Fruit fly (Drosophila melanogaster) whole organism, larva: Measurements from ENCODE around the gene CG31898.

ENCODE experiments used
- noc ChIP-seq: fragments of 200-800 bp; sonication (Bioruptor generic); optimal IDR thresholded peaks from 3 replicates; lab custom pipeline; 2019; ENCODE audit warnings: missing biosample characterization, mild to moderate bottlenecking, missing genetic modification characterization, moderate library complexity

The CG31898 gene

DNA sequence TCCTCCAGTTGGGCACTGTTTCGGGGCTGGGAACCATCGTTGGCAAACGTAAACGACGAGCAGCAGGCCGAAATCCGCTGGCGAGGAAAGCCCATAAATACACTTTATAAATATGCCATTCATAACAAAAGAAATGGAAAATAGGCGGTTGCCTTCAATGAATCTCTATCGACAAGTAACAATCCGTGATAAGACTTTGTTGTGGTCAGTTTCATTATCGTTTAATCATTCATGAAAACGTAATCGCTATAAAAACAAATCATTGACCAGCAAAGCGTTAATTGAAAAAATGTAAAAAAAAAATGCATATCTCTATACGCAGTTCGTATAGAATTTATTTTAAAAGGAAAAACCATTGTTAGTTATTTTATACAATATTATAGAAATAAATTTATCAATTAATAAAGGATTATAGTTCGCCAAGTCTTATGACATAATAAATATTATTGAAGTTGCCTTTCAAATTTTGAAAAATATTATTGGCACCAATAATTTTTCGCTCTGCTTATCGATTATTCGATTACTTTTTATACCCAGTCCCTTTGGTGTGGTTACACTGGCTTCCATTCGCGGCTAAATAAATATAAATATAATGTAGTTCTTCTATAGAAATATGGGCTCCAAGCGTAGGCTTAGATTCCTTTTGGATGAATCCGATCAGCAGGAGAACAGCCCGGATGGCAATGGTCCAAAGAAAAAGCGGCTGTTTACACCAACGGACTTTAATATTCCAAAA is at the start of gene CG31898:
CG31898 (plus strand) TSS at position 559 of the 736 bp plus-strand sequence.
- TF ChIP-seq noc (tag; lab: Kevin White, UChicago) = no peak

dm6 chr2L:8350560-8351171 is 49.6 kb upstream of the CG31898 start:
- peak; percentile 89 for TF ChIP-seq noc (tag; lab: Kevin White, UChicago)

DNA sequence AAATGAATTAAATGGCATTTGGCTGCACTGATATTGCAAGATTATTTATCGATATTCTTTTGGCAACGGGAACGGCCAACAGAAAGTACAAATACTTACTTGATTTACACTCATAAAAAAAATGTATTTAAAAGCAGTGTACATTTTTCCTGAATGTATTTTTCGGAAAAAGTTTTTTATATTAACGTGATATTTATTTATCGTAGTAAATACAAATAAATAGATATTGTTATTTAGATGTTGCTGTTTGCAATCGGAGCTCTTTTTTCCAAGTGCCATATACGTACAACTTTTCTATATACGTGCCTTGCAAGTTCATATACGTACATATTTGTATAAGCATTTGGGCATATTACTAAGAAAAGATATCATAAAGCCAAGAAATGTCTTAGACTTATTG is 48.9 kb upstream of the CG31898 start:
- TF ChIP-seq noc (tag; lab: Kevin White, UChicago) = no peak

DNA sequence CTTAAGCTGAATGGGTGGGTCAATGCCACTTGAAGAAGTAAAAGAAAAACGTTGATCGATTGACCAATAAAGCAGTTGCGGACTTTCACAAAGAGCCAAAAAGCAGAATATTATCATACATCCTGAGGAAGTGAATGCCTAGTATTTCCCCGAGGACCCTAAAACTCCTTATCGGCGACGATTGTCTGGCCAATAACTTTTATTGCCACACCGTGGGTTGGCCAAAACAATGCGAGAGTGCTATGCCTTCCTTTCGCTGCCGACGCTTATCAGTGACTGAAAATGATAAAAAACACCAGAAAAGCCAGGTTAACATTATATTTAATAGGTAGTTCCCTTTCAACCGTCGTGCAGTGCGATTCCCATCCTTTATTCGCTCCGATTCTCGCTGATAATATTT is 48.4 kb upstream of the CG31898 start, which contains the start of gene Mur29B:
Mur29B (plus strand) TSS at position 324 of the 400 bp plus-strand sequence.
- no peak for TF ChIP-seq noc (tag; lab: Kevin White, UChicago)

DNA sequence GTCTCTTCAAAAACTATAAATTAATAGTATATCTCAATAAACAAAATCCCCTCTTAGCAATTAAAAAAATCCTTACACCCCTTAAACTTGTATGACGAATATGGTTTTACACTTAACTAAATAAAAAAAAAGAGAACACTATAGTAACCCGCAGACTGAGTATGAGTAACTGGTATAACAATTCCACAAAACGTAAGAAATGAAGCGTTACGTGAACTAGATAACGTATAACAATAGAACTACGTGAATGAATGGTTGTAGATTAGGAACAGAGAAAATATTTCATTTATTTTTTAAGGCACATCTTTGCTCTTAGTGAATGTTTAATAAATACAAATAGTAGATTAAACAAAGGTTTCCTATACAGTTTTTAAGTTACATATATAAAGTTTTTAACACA is 44.8 kb upstream of the CG31898 start:
- TF ChIP-seq noc (tag; lab: Kevin White, UChicago) = no peak

dm6 chr2L:8361204-8361952 is 38.8 kb upstream of the CG31898 start:
- no peak for TF ChIP-seq noc (tag; lab: Kevin White, UChicago)

- TF ChIP-seq noc (tag; lab: Kevin White, UChicago) = peak; percentile 88
Measured at dm6 chr2L:8362273-8362954, 37.8 kb upstream of the CG31898 start, which contains the start of gene CG7627. CG7627 (minus strand) TSS chr2L:8362469.

DNA sequence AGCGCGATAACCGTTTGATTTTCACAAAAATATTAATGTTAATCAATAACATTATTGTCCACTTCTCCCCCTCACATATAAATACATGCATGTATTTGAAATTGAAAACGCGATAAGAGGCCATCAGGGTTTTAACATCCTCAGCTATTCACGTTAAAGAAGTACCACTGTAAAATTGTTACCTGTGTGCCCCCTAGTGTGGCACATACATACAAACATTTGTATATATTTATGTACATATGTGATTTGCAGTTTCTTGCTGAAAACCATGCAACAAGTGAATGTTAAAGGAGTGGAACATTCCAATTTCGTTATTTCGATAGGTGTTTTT is 37.3 kb upstream of the CG31898 start:
- TF ChIP-seq noc (tag; lab: Kevin White, UChicago) = no peak

- TF ChIP-seq noc (tag; lab: Kevin White, UChicago) = peak; percentile 31
Measured at dm6 chr2L:8364006-8364956, 35.9 kb upstream of the CG31898 start, which contains the start of the genes RpS13 and CSN8. RpS13 (minus strand) TSS chr2L:8364662. CSN8 (plus strand) TSS chr2L:8364855.

DNA sequence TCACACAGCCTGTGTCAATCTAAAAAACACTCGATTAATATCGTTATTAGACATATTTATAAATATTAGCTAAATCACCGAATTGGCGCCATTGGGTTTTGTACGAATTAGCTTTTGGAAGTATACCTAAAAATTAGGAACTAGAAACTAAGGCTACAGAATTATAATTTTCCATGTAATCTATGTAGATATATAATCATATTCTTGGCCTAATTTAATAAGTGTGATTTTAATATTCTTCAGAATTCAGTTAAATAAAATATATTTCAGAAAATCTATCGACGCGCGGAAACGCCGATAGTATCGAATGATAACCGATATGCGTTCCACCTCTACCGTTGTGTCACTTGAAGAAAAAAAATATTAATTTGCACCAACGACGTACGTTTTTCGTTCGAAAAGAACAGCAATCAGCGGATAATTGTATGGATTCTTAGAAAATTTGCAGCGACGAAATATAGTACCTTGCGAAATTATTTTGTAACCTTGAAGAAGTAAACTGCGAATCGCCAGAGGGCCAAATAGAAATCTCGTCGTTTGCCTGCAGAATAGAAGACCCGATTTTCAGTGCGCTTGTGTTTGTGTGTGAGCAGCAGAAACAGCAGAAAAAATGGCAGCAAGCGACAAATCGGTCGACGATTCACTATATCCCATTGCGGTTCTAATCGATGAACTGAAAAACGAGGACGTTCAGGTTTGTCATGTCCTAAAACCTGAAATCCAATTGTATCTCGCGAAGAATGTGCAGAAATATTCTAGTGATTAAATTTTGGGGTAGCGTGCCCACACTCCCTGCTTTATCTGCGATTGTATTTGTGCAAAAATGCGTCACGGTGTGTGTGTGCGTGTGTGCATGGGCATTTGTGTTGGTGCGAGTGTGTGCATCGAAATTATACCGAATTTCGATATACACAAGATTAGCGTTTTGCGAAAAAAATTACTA is 34.2 kb upstream of the CG31898 start, which contains the start of gene Pp2A-29B:
Pp2A-29B (plus strand) TSS at position 338 of the 943 bp plus-strand sequence.
- TF ChIP-seq noc (tag; lab: Kevin White, UChicago) = no peak

DNA sequence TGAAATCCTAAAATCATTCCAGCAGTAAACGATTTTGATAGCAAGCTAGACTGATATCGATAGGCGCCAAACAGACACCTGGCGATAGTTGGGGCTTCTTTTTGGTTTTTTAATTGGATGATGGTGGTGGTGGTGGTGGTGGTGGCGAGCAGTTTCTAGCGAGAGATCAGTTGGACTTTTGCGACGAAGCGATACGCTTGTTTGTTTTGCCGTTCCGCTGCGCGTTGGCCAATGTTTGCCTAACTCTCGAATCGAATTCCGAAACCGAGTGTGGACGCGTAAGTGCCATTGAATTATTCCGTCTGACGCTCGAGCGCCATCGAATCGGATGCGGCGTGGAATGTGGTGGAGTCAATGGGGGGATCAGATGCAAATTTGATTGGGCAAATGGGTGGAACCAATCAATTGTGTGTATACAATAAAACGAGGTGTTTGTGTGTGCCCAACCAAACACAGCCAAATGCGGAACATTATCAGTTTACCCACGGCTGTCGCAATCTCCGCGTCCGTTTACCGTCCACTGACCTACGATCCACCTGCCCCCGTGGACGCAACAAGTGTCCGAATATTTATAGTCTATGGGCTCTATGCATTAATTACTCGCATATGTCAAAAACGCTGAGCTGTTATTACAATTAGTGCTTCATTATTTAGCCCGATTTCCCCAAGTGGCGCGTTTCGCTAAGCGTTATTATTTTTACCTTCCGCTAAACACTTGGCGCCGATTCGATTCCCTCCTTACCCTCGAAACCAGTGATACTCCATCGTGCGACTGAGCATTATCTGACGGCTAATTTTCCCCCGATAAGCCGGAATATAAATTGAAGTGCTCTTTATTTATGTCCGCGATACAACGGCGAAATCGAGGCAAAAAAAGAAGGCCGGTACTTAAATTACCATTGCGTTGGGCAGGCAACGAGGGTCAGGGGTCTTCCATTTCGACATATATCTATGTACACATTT is 29.6 kb upstream of the CG31898 start, which contains the start of gene CG17292:
CG17292 (plus strand) TSS at position 91 of the 963 bp plus-strand sequence.
- peak; percentile 70 for TF ChIP-seq noc (tag; lab: Kevin White, UChicago)

DNA sequence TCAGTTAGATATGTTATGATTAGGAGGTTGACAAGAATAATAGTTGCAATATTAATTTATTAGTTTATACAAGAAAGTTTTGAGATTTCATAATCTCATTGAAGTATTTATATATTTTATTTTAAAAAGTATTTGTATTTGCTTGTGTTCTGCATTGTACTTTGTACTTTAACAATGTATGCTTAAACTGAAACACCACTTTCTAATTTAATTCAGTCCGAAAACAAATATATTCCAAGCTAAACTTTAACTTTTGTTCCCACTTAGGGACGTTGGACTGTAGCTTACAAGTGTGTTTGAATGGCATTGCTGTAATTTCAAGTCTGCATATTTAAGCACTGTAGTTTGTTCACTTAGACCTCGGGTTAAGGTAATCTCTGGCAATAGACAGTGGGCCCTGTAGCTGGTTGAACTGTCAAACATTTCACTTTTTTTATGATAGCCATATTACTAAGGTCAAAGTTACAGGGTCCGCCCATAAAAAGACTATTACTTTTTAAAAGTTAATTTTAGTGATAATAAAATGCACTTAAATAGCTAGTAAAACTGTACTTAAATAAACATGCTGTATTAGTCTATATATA is 28.8 kb upstream of the CG31898 start:
- TF ChIP-seq noc (tag; lab: Kevin White, UChicago) = no peak
